Fruit fly (Drosophila melanogaster) whole organism, embryonic: Measurements from ENCODE around the gene CG7810.

Experiments
- Blimp-1 ChIP-seq: fragments of 200-800 bp; sonication (Bioruptor generic); optimal IDR thresholded peaks from 3 replicates; lab custom pipeline; 2018; ENCODE audit warnings: missing biosample characterization, missing genetic modification characterization, mild to moderate bottlenecking, moderate library complexity, missing genetic modification reagents
- CG10321 ChIP-seq: fragments of 200-800 bp; sonication (Bioruptor generic); IDR thresholded peaks from 2 replicates; pipeline ENCODE4 v1.3.6; 2022; ENCODE audit warnings: missing biosample characterization, missing genetic modification characterization
- CG13624 ChIP-seq: fragments of 200-800 bp; sonication (Bioruptor generic); optimal IDR thresholded peaks from 2 replicates; lab custom pipeline; 2016; ENCODE audit warnings: missing biosample characterization, missing genetic modification characterization
- CG14710 ChIP-seq: fragments of 200-800 bp; sonication (Bioruptor generic); optimal IDR thresholded peaks from 3 replicates; lab custom pipeline; 2019; ENCODE audit warnings: missing biosample characterization, mild to moderate bottlenecking, missing genetic modification characterization, moderate library complexity
- CG15514 ChIP-seq: fragments of 200-800 bp; sonication (Bioruptor generic); optimal IDR thresholded peaks from 3 replicates; lab custom pipeline; 2017; ENCODE audit warnings: missing biosample characterization, missing genetic modification characterization, mild to moderate bottlenecking, moderate library complexity, missing genetic modification reagents
- CG2116 ChIP-seq: fragments of 200-800 bp; sonication (Bioruptor generic); optimal IDR thresholded peaks from 3 replicates; lab custom pipeline; 2018; ENCODE audit warnings: missing biosample characterization, mild to moderate bottlenecking, missing genetic modification characterization
- CG34376 ChIP-seq: fragments of 200-800 bp; sonication (Bioruptor generic); optimal IDR thresholded peaks from 2 replicates; lab custom pipeline; 2018; ENCODE audit warnings: missing biosample characterization, mild to moderate bottlenecking, missing genetic modification characterization
- CG3995 ChIP-seq: fragments of 200-800 bp; sonication (Bioruptor generic); optimal IDR thresholded peaks from 3 replicates; lab custom pipeline; 2016; ENCODE audit warnings: missing biosample characterization, missing genetic modification characterization
- CG4328 ChIP-seq: fragments of 200-800 bp; sonication (Bioruptor generic); optimal IDR thresholded peaks from 3 replicates; lab custom pipeline; 2017; ENCODE audit warnings: missing biosample characterization, missing genetic modification reagents, missing genetic modification characterization
- CG4360 ChIP-seq: fragments of 200-800 bp; sonication (Bioruptor generic); IDR thresholded peaks from 2 replicates; pipeline ENCODE4 v1.3.6; 2022; ENCODE audit warnings: missing biosample characterization, missing genetic modification characterization
- CG8290 ChIP-seq, 3 experiments: fragments of 200-800 bp; sonication (Bioruptor generic); optimal IDR thresholded peaks; 2 replicates each; lab custom pipeline; 2016 to 2019; ENCODE audit warnings: missing biosample characterization in 3 of 3, missing genetic modification characterization in 3 of 3, mild to moderate bottlenecking in 2 of 3, moderate library complexity in 1 of 3
- CG9727 ChIP-seq: fragments of 200-800 bp; sonication (Bioruptor generic); optimal IDR thresholded peaks from 3 replicates; lab custom pipeline; 2017; ENCODE audit warnings: missing biosample characterization, mild to moderate bottlenecking, missing genetic modification characterization
- Dll ChIP-seq: fragments of 200-800 bp; sonication (Bioruptor generic); IDR thresholded peaks from 4 replicates; pipeline ENCODE4 v1.3.6; 2022; ENCODE audit warnings: missing biosample characterization, missing genetic modification characterization; ENCODE audit not compliant: partially characterized antibody
- E2f2 ChIP-seq: fragments of 200-800 bp; sonication (Bioruptor generic); IDR thresholded peaks from 2 replicates; pipeline ENCODE4 v1.3.6; 2022; ENCODE audit warnings: missing biosample characterization, missing genetic modification characterization
- Ets65A ChIP-seq: fragments of 200-800 bp; sonication (Bioruptor generic); peaks from one replicate; lab custom pipeline; 2016; ENCODE audit warnings: missing biosample characterization, missing genetic modification characterization
- Fer1 ChIP-seq: fragments of 200-800 bp; sonication (Bioruptor generic); optimal IDR thresholded peaks from 2 replicates; lab custom pipeline; 2017; ENCODE audit warnings: missing biosample characterization, mild to moderate bottlenecking, missing genetic modification characterization
- HHEX ChIP-seq: fragments of 200-800 bp; sonication (Bioruptor generic); optimal IDR thresholded peaks from 3 replicates; lab custom pipeline; 2017; ENCODE audit warnings: missing biosample characterization, mild to moderate bottlenecking, missing genetic modification characterization, missing genetic modification reagents
- Jarid2 ChIP-seq: fragments of 200-800 bp; sonication (Bioruptor generic); optimal IDR thresholded peaks from 3 replicates; lab custom pipeline; 2017; ENCODE audit warnings: mild to moderate bottlenecking, missing biosample characterization, missing genetic modification reagents, missing genetic modification characterization
- Kr ChIP-seq: fragments of 200-800 bp; sonication (Bioruptor generic); optimal IDR thresholded peaks from 2 replicates; lab custom pipeline; 2017; ENCODE audit warnings: missing biosample characterization, mild to moderate bottlenecking, missing genetic modification characterization
- MBD-R2 ChIP-seq: fragments of 200-800 bp; sonication (Bioruptor generic); IDR thresholded peaks from 2 replicates; pipeline ENCODE4 v1.3.6; 2022; ENCODE audit warnings: missing biosample characterization, missing genetic modification characterization
- Pdp1 ChIP-seq, 2 experiments: fragments of 200-800 bp; sonication (Bioruptor generic); optimal IDR thresholded peaks; 3 replicates each; lab custom pipeline; 2016; ENCODE audit warnings: missing biosample characterization in 2 of 2, missing genetic modification characterization in 2 of 2, mild to moderate bottlenecking in 1 of 2, moderate library complexity in 1 of 2
- Side ChIP-seq: fragments of 200-800 bp; sonication (Bioruptor generic); optimal IDR thresholded peaks from 2 replicates; lab custom pipeline; 2016; ENCODE audit warnings: missing biosample characterization, missing genetic modification characterization
- Sin3A ChIP-seq: fragments of >200 bp; optimal IDR thresholded peaks from 2 replicates; lab custom pipeline; 2018
- Sry-δ ChIP-seq: fragments of 200-800 bp; sonication (Bioruptor generic); optimal IDR thresholded peaks from 2 replicates; lab custom pipeline; 2016; ENCODE audit warnings: missing biosample characterization, missing genetic modification characterization
- bigmax ChIP-seq: fragments of 200-800 bp; sonication (Bioruptor generic); optimal IDR thresholded peaks from 2 replicates; lab custom pipeline; 2018; ENCODE audit warnings: missing biosample characterization, mild to moderate bottlenecking, missing genetic modification characterization
- btn ChIP-seq: fragments of 200-800 bp; sonication (Bioruptor generic); optimal IDR thresholded peaks from 2 replicates; lab custom pipeline; 2016; ENCODE audit warnings: missing biosample characterization, missing genetic modification characterization
- crol ChIP-seq: fragments of 200-800 bp; sonication (Bioruptor generic); IDR thresholded peaks from 2 replicates; pipeline ENCODE4 v1.3.6; 2022; ENCODE audit warnings: missing biosample characterization, missing genetic modification characterization
- crp ChIP-seq, 2 experiments: fragments of 200-800 bp; sonication (Bioruptor generic); optimal IDR thresholded peaks; 2 replicates in 1 of 2; 3 replicates in 1 of 2; lab custom pipeline; 2017; ENCODE audit warnings: missing biosample characterization in 2 of 2, missing genetic modification characterization in 2 of 2, mild to moderate bottlenecking in 1 of 2, moderate library complexity in 1 of 2
- emc ChIP-seq: fragments of 200-800 bp; sonication (Bioruptor generic); optimal IDR thresholded peaks from 2 replicates; lab custom pipeline; 2016; ENCODE audit warnings: missing biosample characterization, missing genetic modification characterization
- ewg ChIP-seq: fragments of 200-800 bp; sonication (Bioruptor generic); optimal IDR thresholded peaks from 3 replicates; lab custom pipeline; 2017; ENCODE audit warnings: mild to moderate bottlenecking, missing biosample characterization, missing genetic modification reagents, missing genetic modification characterization
- exex ChIP-seq: fragments of 200-800 bp; sonication (Bioruptor generic); optimal IDR thresholded peaks from 4 replicates; lab custom pipeline; 2018; ENCODE audit warnings: missing biosample characterization, mild to moderate bottlenecking, missing genetic modification characterization, moderate library complexity
- h ChIP-seq: fragments of >200 bp; optimal IDR thresholded peaks from 2 replicates; lab custom pipeline; 2017
- insv ChIP-seq, 2 experiments: fragments of 200-800 bp; sonication (Bioruptor generic); optimal IDR thresholded peaks; 3 replicates each; lab custom pipeline; 2016 to 2018; ENCODE audit warnings: missing biosample characterization in 2 of 2, missing genetic modification characterization in 2 of 2
- kah ChIP-seq: fragments of 200-800 bp; sonication (Bioruptor generic); optimal IDR thresholded peaks from 2 replicates; lab custom pipeline; 2018; ENCODE audit warnings: missing biosample characterization, mild to moderate bottlenecking, missing genetic modification characterization
- kni ChIP-seq: fragments of 200-800 bp; sonication (Bioruptor generic); optimal IDR thresholded peaks from 3 replicates; lab custom pipeline; 2017; ENCODE audit warnings: mild to moderate bottlenecking, missing biosample characterization, missing genetic modification reagents, missing genetic modification characterization
- sd ChIP-seq: fragments of 200-800 bp; sonication (Bioruptor generic); optimal IDR thresholded peaks from 3 replicates; lab custom pipeline; 2018; ENCODE audit warnings: missing biosample characterization, mild to moderate bottlenecking, missing genetic modification characterization, moderate library complexity
- sens ChIP-seq: fragments of 200-800 bp; sonication (Bioruptor generic); peaks from one replicate; lab custom pipeline; 2016; ENCODE audit warnings: missing biosample characterization, missing genetic modification characterization
- sim ChIP-seq: fragments of 200-800 bp; sonication (Bioruptor generic); IDR thresholded peaks from 2 replicates; pipeline ENCODE4 v1.3.6; 2022; ENCODE audit warnings: missing biosample characterization, missing genetic modification characterization
- stwl ChIP-seq: fragments of 200-800 bp; sonication (Bioruptor generic); optimal IDR thresholded peaks from 3 replicates; lab custom pipeline; 2018; ENCODE audit warnings: missing biosample characterization, mild to moderate bottlenecking, missing genetic modification characterization, moderate library complexity
- unpg ChIP-seq: fragments of 200-800 bp; sonication (Bioruptor generic); optimal IDR thresholded peaks from 3 replicates; lab custom pipeline; 2018; ENCODE audit warnings: missing biosample characterization, mild to moderate bottlenecking, missing genetic modification characterization, moderate library complexity
- vfl ChIP-seq: fragments of 200-800 bp; sonication (Bioruptor generic); optimal IDR thresholded peaks from 2 replicates; lab custom pipeline; 2016; ENCODE audit warnings: missing biosample characterization, missing genetic modification characterization
- vvl ChIP-seq: fragments of 200-800 bp; sonication (Bioruptor generic); IDR thresholded peaks from 2 replicates; pipeline ENCODE4 v1.3.6; 2022; ENCODE audit warnings: missing biosample characterization, missing genetic modification characterization

CG7810 gene

dm6 chr2L:8300220-8301167 is 10.5 kb downstream of the CG7810 start, which contains the start of gene Btk (continued):
- TF ChIP-seq Side (GFP tag; lab: Kevin White, UChicago), result peak; percentile 15
- TF ChIP-seq Jarid2 (GFP tag; lab: Kevin White, UChicago), result peak; percentile 28
- peak; percentile 31 for TF ChIP-seq stwl (tag; lab: Kevin White, UChicago)
- TF ChIP-seq Sry-δ, result no peak
- TF ChIP-seq exex, result peak; percentile 22
- TF ChIP-seq CG4360 (GFP tag; lab: Robert Waterston, UW), result peak; percentile 96
- peak; percentile 2 for TF ChIP-seq CG15514 (GFP tag; lab: Kevin White, UChicago)
- peak; percentile 4 for TF ChIP-seq unpg (GFP tag; lab: Kevin White, UChicago)
- peak; percentile 10 for TF ChIP-seq Sin3A
- TF ChIP-seq bigmax (GFP tag; lab: Kevin White, UChicago), result peak; percentile 17
- TF ChIP-seq HHEX (GFP tag; lab: Kevin White, UChicago), result peak; percentile 0
- peak; percentile 24 for TF ChIP-seq CG14710 (tag; lab: Kevin White, UChicago)
- peak; percentile 22; the same call in 1 of the 2 replicates for TF ChIP-seq CG10321
- peak; percentile 46 for TF ChIP-seq CG9727
- no peak for TF ChIP-seq h
- peak; percentile 40 for TF ChIP-seq CG13624 (GFP tag; lab: Kevin White, UChicago)
- TF ChIP-seq E2f2 (GFP tag; lab: Robert Waterston, UW), result peak; percentile 90
- TF ChIP-seq CG8290 (GFP tag; optimal IDR thresholded peaks at IDR 0.05; lab: Kevin White, UChicago), result no peak
- peak in 1 of 2 experiments; percentile 22 for TF ChIP-seq CG8290 (tag; optimal IDR thresholded peaks at IDR 0.05; lab: Kevin White, UChicago)
- peak; percentile 77 for TF ChIP-seq sens (GFP tag; lab: Kevin White, UChicago)
- TF ChIP-seq Kr (GFP tag; lab: Kevin White, UChicago), result no peak
- peak; percentile 24 for TF ChIP-seq CG34376
- no peak for TF ChIP-seq CG4328
- TF ChIP-seq insv (GFP tag; optimal IDR thresholded peaks at IDR 0.05; lab: Kevin White, UChicago), result peak; percentile 92 to 99
- TF ChIP-seq emc, result no peak
- peak; percentile 96 for TF ChIP-seq ewg
- TF ChIP-seq Blimp-1 (GFP tag; lab: Kevin White, UChicago), result peak; percentile 49
- peak; percentile 29; the same call in 1 of the 2 replicates for TF ChIP-seq crol (GFP tag; lab: Robert Waterston, UW)
- TF ChIP-seq CG3995 (GFP tag; lab: Kevin White, UChicago), result peak; percentile 55
- peak; percentile 68; the same call in 1 of the 2 replicates for TF ChIP-seq vvl
- peak; percentile 18 for TF ChIP-seq CG2116
- no peak for TF ChIP-seq vfl (GFP tag; lab: Kevin White, UChicago)
- peak; percentile 53 for TF ChIP-seq kni (GFP tag; lab: Kevin White, UChicago)
- TF ChIP-seq crp (GFP tag; optimal IDR thresholded peaks at IDR 0.05; lab: Kevin White, UChicago), result peak in 1 of 2 experiments; percentile 47
- TF ChIP-seq sd (tag; lab: Kevin White, UChicago), result peak; percentile 88
- TF ChIP-seq sim (GFP tag; lab: Robert Waterston, UW), result no peak
- peak; percentile 11; the same call in 1 of the 2 replicates for TF ChIP-seq MBD-R2 (GFP tag; lab: Robert Waterston, UW)
- peak; percentile 56 for TF ChIP-seq kah
- peak in 1 of 2 experiments; percentile 20 for TF ChIP-seq Pdp1 (GFP tag; optimal IDR thresholded peaks at IDR 0.05; lab: Kevin White, UChicago)
- no peak for TF ChIP-seq Fer1 (GFP tag; lab: Kevin White, UChicago)
- no peak for TF ChIP-seq btn (GFP tag; lab: Kevin White, UChicago)
- TF ChIP-seq Dll (GFP tag; lab: Robert Waterston, UW), result peak; percentile 53; the same call in 1 of the 4 replicates
- TF ChIP-seq Ets65A (GFP tag; lab: Kevin White, UChicago), result peak; percentile 40
